Worm (Caenorhabditis elegans): Measurements from ENCODE around the gene F44E5.5.

Gene F44E5.5

ce11 chrII:11727438-11727837 is 32.0 kb upstream of the F44E5.5 start:
- TF ChIP-seq nhr-67 (tag; optimal IDR thresholded peaks at IDR 0.05) (no peak), nhr-77 (tag; optimal IDR thresholded peaks at IDR 0.05) (no peak), nhr-11 (tag; optimal IDR thresholded peaks at IDR 0.05) (no peak), lsy-12 (tag; optimal IDR thresholded peaks at IDR 0.05) (no peak), fkh-2 (tag; optimal IDR thresholded peaks at IDR 0.05) (no peak), nhr-12 (tag; optimal IDR thresholded peaks at IDR 0.05) (no peak), nhr-25 (tag; optimal IDR thresholded peaks at IDR 0.05) (no peak), nhr-23 (tag; optimal IDR thresholded peaks at IDR 0.05) (no peak), R02D3.7 (tag; optimal IDR thresholded peaks at IDR 0.05) (no peak), tbx-2 (tag; optimal IDR thresholded peaks at IDR 0.05) (no peak), ceh-16 (tag; optimal IDR thresholded peaks at IDR 0.05) (no peak), daf-12 (tag; optimal IDR thresholded peaks at IDR 0.05) (no peak), lin-39 (tag; optimal IDR thresholded peaks at IDR 0.05) (no peak), pha-4 (tag; optimal IDR thresholded peaks at IDR 0.05) (no peak), snpc-4 (tag; optimal IDR thresholded peaks at IDR 0.05) (no peak), pqm-1 (tag; optimal IDR thresholded peaks at IDR 0.05) (no peak), zag-1 (tag; optimal IDR thresholded peaks at IDR 0.05) (no peak)

- TF ChIP-seq ceh-82 (tag; optimal IDR thresholded peaks at IDR 0.05) (no peak), nfya-1 (tag; optimal IDR thresholded peaks at IDR 0.05; ENCODE audit: insufficient read depth) (peak; percentile 44), nhr-237 (tag; optimal IDR thresholded peaks at IDR 0.05) (no peak), unc-39 (tag; optimal IDR thresholded peaks at IDR 0.05) (no peak), elt-2 (tag; optimal IDR thresholded peaks at IDR 0.05) (peak; percentile 76), ztf-11 (tag; optimal IDR thresholded peaks at IDR 0.05) (no peak), pqm-1 (tag; optimal IDR thresholded peaks at IDR 0.05) (peak; percentile 14), tbx-2 (tag; optimal IDR thresholded peaks at IDR 0.05) (no peak), lin-39 (tag; optimal IDR thresholded peaks at IDR 0.05) (peak; percentile 31), nhr-11 (tag; optimal IDR thresholded peaks at IDR 0.05) (no peak), fkh-10 (GFP tag; optimal IDR thresholded peaks at IDR 0.05) (no peak), nhr-23 (tag; optimal IDR thresholded peaks at IDR 0.05) (peak; percentile 5), elt-1 (tag; optimal IDR thresholded peaks at IDR 0.05) (no peak), hmg-11 (tag; optimal IDR thresholded peaks at IDR 0.05) (no peak), lsy-12 (tag; optimal IDR thresholded peaks at IDR 0.05) (no peak), egl-27 (tag; optimal IDR thresholded peaks at IDR 0.05) (no peak), zag-1 (tag; optimal IDR thresholded peaks at IDR 0.05) (no peak), lin-15B (tag; optimal IDR thresholded peaks at IDR 0.05) (peak; percentile 14), R02D3.7 (tag; optimal IDR thresholded peaks at IDR 0.05) (no peak), nhr-25 (tag; optimal IDR thresholded peaks at IDR 0.05) (no peak), nhr-76 (tag; optimal IDR thresholded peaks at IDR 0.05) (no peak), snpc-4 (tag; optimal IDR thresholded peaks at IDR 0.05) (no peak), nhr-77 (tag; optimal IDR thresholded peaks at IDR 0.05) (peak; percentile 21), nhr-12 (tag; optimal IDR thresholded peaks at IDR 0.05) (no peak), ceh-9 (tag; optimal IDR thresholded peaks at IDR 0.05) (no peak), mdl-1 (tag; optimal IDR thresholded peaks at IDR 0.05) (peak; percentile 92), jun-1 (tag; optimal IDR thresholded peaks at IDR 0.05) (no peak), nhr-28 (tag; optimal IDR thresholded peaks at IDR 0.05) (no peak), egl-5 (tag; optimal IDR thresholded peaks at IDR 0.05) (no peak), ceh-28 (tag; optimal IDR thresholded peaks at IDR 0.05) (no peak), sea-2 (GFP tag; optimal IDR thresholded peaks at IDR 0.05) (no peak), nhr-67 (tag; optimal IDR thresholded peaks at IDR 0.05) (no peak), mml-1 (tag; optimal IDR thresholded peaks at IDR 0.05) (no peak), fos-1 (tag; optimal IDR thresholded peaks at IDR 0.05) (no peak), eor-1 (tag; optimal IDR thresholded peaks at IDR 0.05) (no peak), ceh-16 (tag; optimal IDR thresholded peaks at IDR 0.05) (no peak), ama-1 (optimal IDR thresholded peaks at IDR 0.05) (peak; percentile 53), nhr-43 (tag; optimal IDR thresholded peaks at IDR 0.05; ENCODE audit: poor library complexity, severe bottlenecking) (no peak), pha-4 (tag; optimal IDR thresholded peaks at IDR 0.05) (peak; percentile 55), aly-2 (tag; optimal IDR thresholded peaks at IDR 0.05) (no peak), skn-1 (tag; optimal IDR thresholded peaks at IDR 0.05) (no peak), fkh-2 (tag; optimal IDR thresholded peaks at IDR 0.05) (no peak), unc-62 (GFP tag; optimal IDR thresholded peaks at IDR 0.05) (no peak), elt-3 (tag; optimal IDR thresholded peaks at IDR 0.05) (no peak), ZK546.5 (tag; optimal IDR thresholded peaks at IDR 0.05) (no peak), daf-12 (tag; optimal IDR thresholded peaks at IDR 0.05) (no peak), ztf-4 (tag; optimal IDR thresholded peaks at IDR 0.05) (no peak)
Observed at ce11 chrII:11728545-11729105, 30.8 kb upstream of the F44E5.5 start, which contains the start of gene alh-8. alh-8 (plus strand) TSS chrII:11729055.

Data from whole organism, L3 larva.